Fruit fly (Drosophila melanogaster) whole organism, embryonic: ENCODE measurements around the gene Phae2.

ENCODE experiments used
- Atf-2 ChIP-seq: fragments of 200-800 bp; sonication (Bioruptor generic); optimal IDR thresholded peaks from 2 replicates; lab custom pipeline; 2016; ENCODE audit warnings: missing biosample characterization, missing genetic modification characterization
- BEAF-32 ChIP-seq: fragments of 200-800 bp; sonication (Bioruptor generic); optimal IDR thresholded peaks from 3 replicates; lab custom pipeline; 2017; ENCODE audit warnings: missing biosample characterization, missing genetic modification characterization, mild to moderate bottlenecking, moderate library complexity, missing genetic modification reagents
- CG11723 ChIP-seq: fragments of 200-800 bp; sonication (Bioruptor generic); optimal IDR thresholded peaks from 2 replicates; lab custom pipeline; 2017; ENCODE audit warnings: missing biosample characterization, mild to moderate bottlenecking, missing genetic modification characterization
- CG12071 ChIP-seq: fragments of 200-800 bp; sonication (Bioruptor generic); optimal IDR thresholded peaks from 3 replicates; lab custom pipeline; 2018; ENCODE audit warnings: missing biosample characterization, mild to moderate bottlenecking, missing genetic modification characterization
- CG13296 ChIP-seq: fragments of 200-800 bp; sonication (Bioruptor generic); optimal IDR thresholded peaks from 3 replicates; lab custom pipeline; 2018; ENCODE audit warnings: missing biosample characterization, mild to moderate bottlenecking, missing genetic modification characterization
- CG17359 ChIP-seq: fragments of 200-800 bp; sonication (Bioruptor generic); optimal IDR thresholded peaks from 3 replicates; lab custom pipeline; 2018; ENCODE audit warnings: missing biosample characterization, mild to moderate bottlenecking, missing genetic modification characterization, moderate library complexity
- CG17912 ChIP-seq: fragments of 200-800 bp; sonication (Bioruptor generic); optimal IDR thresholded peaks from 2 replicates; lab custom pipeline; 2018; ENCODE audit warnings: missing biosample characterization, mild to moderate bottlenecking, missing genetic modification characterization
- CG1792 ChIP-seq: fragments of 200-800 bp; sonication (Bioruptor generic); optimal IDR thresholded peaks from 2 replicates; lab custom pipeline; 2016; ENCODE audit warnings: missing biosample characterization, missing genetic modification characterization
- CG1832 ChIP-seq: fragments of 200-800 bp; sonication (Bioruptor generic); optimal IDR thresholded peaks from 2 replicates; lab custom pipeline; 2017; ENCODE audit warnings: missing biosample characterization, mild to moderate bottlenecking, missing genetic modification characterization, inconsistent platforms
- CG2120 ChIP-seq: fragments of 200-800 bp; sonication (Bioruptor generic); optimal IDR thresholded peaks from 3 replicates; lab custom pipeline; 2016; ENCODE audit warnings: missing biosample characterization, missing genetic modification characterization
- CG30020 ChIP-seq: fragments of 200-800 bp; optimal IDR thresholded peaks from 2 replicates; lab custom pipeline; 2019; ENCODE audit warnings: missing biosample characterization, mild to moderate bottlenecking, missing genetic modification characterization, moderate library complexity
- CG3065 ChIP-seq: fragments of 200-800 bp; sonication (Bioruptor generic); optimal IDR thresholded peaks from 2 replicates; lab custom pipeline; 2016; ENCODE audit warnings: missing biosample characterization, missing genetic modification characterization
- CG32532 ChIP-seq: fragments of 200-800 bp; sonication (Bioruptor generic); IDR thresholded peaks from 2 replicates; pipeline ENCODE4 v1.3.6; 2022; ENCODE audit warnings: missing biosample characterization, missing genetic modification characterization
- CG3281 ChIP-seq: fragments of 200-800 bp; sonication (Bioruptor generic); optimal IDR thresholded peaks from 3 replicates; lab custom pipeline; 2017; ENCODE audit warnings: missing biosample characterization, mild to moderate bottlenecking, missing genetic modification characterization
- CG34422 ChIP-seq: fragments of 200-800 bp; sonication (Bioruptor generic); IDR thresholded peaks from 3 replicates; pipeline ENCODE4 v1.3.6; 2022; ENCODE audit warnings: missing biosample characterization, missing genetic modification characterization
- CG4328 ChIP-seq: fragments of 200-800 bp; sonication (Bioruptor generic); optimal IDR thresholded peaks from 3 replicates; lab custom pipeline; 2017; ENCODE audit warnings: missing biosample characterization, missing genetic modification reagents, missing genetic modification characterization
- CG6272 ChIP-seq: fragments of 200-800 bp; sonication (Bioruptor generic); IDR thresholded peaks from 2 replicates; pipeline ENCODE4 v1.3.6; 2022; ENCODE audit warnings: missing biosample characterization, missing genetic modification characterization
- CG8359 ChIP-seq: fragments of 200-800 bp; sonication (Bioruptor generic); optimal IDR thresholded peaks from 2 replicates; lab custom pipeline; 2017; ENCODE audit warnings: missing biosample characterization, mild to moderate bottlenecking, missing genetic modification characterization, borderline replicate concordance
- CG9876 ChIP-seq: fragments of 200-800 bp; sonication (Bioruptor generic); optimal IDR thresholded peaks from 2 replicates; lab custom pipeline; 2016; ENCODE audit warnings: missing biosample characterization, missing genetic modification characterization
- Camta ChIP-seq: fragments of 200-800 bp; sonication (Bioruptor generic); optimal IDR thresholded peaks from 2 replicates; lab custom pipeline; 2016; ENCODE audit warnings: missing biosample characterization, missing genetic modification characterization
- Fer2 ChIP-seq: fragments of 200-800 bp; sonication (Bioruptor generic); optimal IDR thresholded peaks from 2 replicates; lab custom pipeline; 2018; ENCODE audit warnings: missing biosample characterization, mild to moderate bottlenecking, missing genetic modification characterization, moderate library complexity
- Mes4 ChIP-seq: fragments of 200-800 bp; sonication (Bioruptor generic); optimal IDR thresholded peaks from 2 replicates; lab custom pipeline; 2016; ENCODE audit warnings: missing biosample characterization, missing genetic modification characterization
- Mrtf ChIP-seq: fragments of 200-800 bp; sonication (Bioruptor generic); IDR thresholded peaks from 3 replicates; pipeline ENCODE4 v1.3.6; 2022; ENCODE audit warnings: missing biosample characterization, missing genetic modification characterization
- Myb ChIP-seq: fragments of 200-800 bp; sonication (Bioruptor generic); optimal IDR thresholded peaks from 2 replicates; lab custom pipeline; 2016; ENCODE audit warnings: missing biosample characterization, missing genetic modification characterization
- Nf-YC ChIP-seq: fragments of 200-800 bp; optimal IDR thresholded peaks from 3 replicates; lab custom pipeline; 2019; ENCODE audit warnings: missing biosample characterization, mild to moderate bottlenecking, missing genetic modification characterization, moderate library complexity
- Oli ChIP-seq: fragments of 200-800 bp; sonication (Bioruptor generic); optimal IDR thresholded peaks from 2 replicates; lab custom pipeline; 2018; ENCODE audit warnings: missing biosample characterization, mild to moderate bottlenecking, missing genetic modification characterization, moderate library complexity
- Rx ChIP-seq: fragments of 200-800 bp; sonication (Bioruptor generic); IDR thresholded peaks from 2 replicates; pipeline ENCODE4 v1.3.6; 2022; ENCODE audit warnings: missing biosample characterization, missing genetic modification characterization
- Scr ChIP-seq: fragments of 200-800 bp; sonication (Bioruptor generic); IDR thresholded peaks from 2 replicates; pipeline ENCODE4 v1.3.6; 2022; ENCODE audit warnings: missing biosample characterization, missing genetic modification characterization; ENCODE audit not compliant: partially characterized antibody
- Stat92E ChIP-seq, 3 experiments: fragments of >200 bp in 2 of 3; fragments of 200-800 bp in 1 of 3; sonication (Bioruptor generic) in 1 of 3; optimal IDR thresholded peaks; 2 replicates each; lab custom pipeline; 2017 to 2019; ENCODE audit warnings: missing biosample characterization in 3 of 3, missing genetic modification characterization in 3 of 3, mild to moderate bottlenecking in 1 of 3, moderate library complexity in 1 of 3
- al ChIP-seq: fragments of 200-800 bp; sonication (Bioruptor generic); IDR thresholded peaks from 2 replicates; pipeline ENCODE4 v1.3.6; 2022; ENCODE audit warnings: missing biosample characterization, missing genetic modification characterization
- btn ChIP-seq: fragments of 200-800 bp; sonication (Bioruptor generic); optimal IDR thresholded peaks from 2 replicates; lab custom pipeline; 2016; ENCODE audit warnings: missing biosample characterization, missing genetic modification characterization
- dysf ChIP-seq: fragments of 200-800 bp; sonication (Bioruptor generic); IDR thresholded peaks from 3 replicates; pipeline ENCODE4 v1.3.6; 2022; ENCODE audit warnings: missing biosample characterization, missing genetic modification characterization
- gcm ChIP-seq: fragments of 200-800 bp; sonication (Bioruptor generic); optimal IDR thresholded peaks from 2 replicates; lab custom pipeline; 2019; ENCODE audit warnings: missing biosample characterization, mild to moderate bottlenecking, missing genetic modification characterization, moderate library complexity
- hb ChIP-seq: fragments of 200-800 bp; sonication (Bioruptor generic); IDR thresholded peaks from 3 replicates; pipeline ENCODE4 v1.3.6; 2022; ENCODE audit warnings: missing biosample characterization, missing genetic modification characterization; ENCODE audit not compliant: partially characterized antibody
- inv ChIP-seq: fragments of 200-800 bp; sonication (Bioruptor generic); IDR thresholded peaks from 2 replicates; pipeline ENCODE4 v1.3.6; 2022; ENCODE audit warnings: missing biosample characterization, missing genetic modification characterization; ENCODE audit not compliant: partially characterized antibody
- lmd ChIP-seq: fragments of 200-800 bp; sonication (Bioruptor generic); IDR thresholded peaks from 2 replicates; pipeline ENCODE4 v1.3.6; 2022; ENCODE audit warnings: missing biosample characterization, missing genetic modification characterization
- nerfin-1 ChIP-seq: fragments of 200-800 bp; sonication (Bioruptor generic); optimal IDR thresholded peaks from 3 replicates; lab custom pipeline; 2019; ENCODE audit warnings: missing biosample characterization, mild to moderate bottlenecking, missing genetic modification characterization, moderate library complexity
- phol ChIP-seq: fragments of 200-800 bp; sonication (Bioruptor generic); optimal IDR thresholded peaks from 3 replicates; lab custom pipeline; 2018; ENCODE audit warnings: missing biosample characterization, mild to moderate bottlenecking, missing genetic modification characterization, moderate library complexity
- pzg ChIP-seq: fragments of 200-800 bp; sonication (Bioruptor generic); optimal IDR thresholded peaks from 3 replicates; lab custom pipeline; 2018; ENCODE audit warnings: missing biosample characterization, mild to moderate bottlenecking, missing genetic modification characterization, moderate library complexity
- sima ChIP-seq: fragments of 200-800 bp; sonication (Bioruptor generic); optimal IDR thresholded peaks from 2 replicates; lab custom pipeline; 2016; ENCODE audit warnings: missing biosample characterization, missing genetic modification characterization
- sqz ChIP-seq: fragments of 200-800 bp; sonication (Bioruptor generic); optimal IDR thresholded peaks from 3 replicates; lab custom pipeline; 2018; ENCODE audit warnings: missing biosample characterization, mild to moderate bottlenecking, missing genetic modification characterization
- zen ChIP-seq: fragments of 200-800 bp; sonication (Bioruptor generic); optimal IDR thresholded peaks from 3 replicates; lab custom pipeline; 2018; ENCODE audit warnings: missing biosample characterization, mild to moderate bottlenecking, missing genetic modification characterization, moderate library complexity

Phae2 gene

dm6 chr2L:12097698-12098097, 13.2 kb upstream of the Phae2 start, which contains the start of gene Ced-12 (continued):
- no peak for TF ChIP-seq Camta (GFP tag; lab: Kevin White, UChicago)
- TF ChIP-seq Fer2 (tag; lab: Kevin White, UChicago): no peak
- no peak for TF ChIP-seq CG34422 (GFP tag; lab: Robert Waterston, UW)
- no peak for TF ChIP-seq Mrtf (GFP tag; lab: Robert Waterston, UW)
- TF ChIP-seq inv: no peak
- no peak for TF ChIP-seq CG11723 (GFP tag; lab: Kevin White, UChicago)
- TF ChIP-seq CG6272: no peak
- TF ChIP-seq pzg (GFP tag; lab: Kevin White, UChicago): peak; percentile 64
- TF ChIP-seq Myb (GFP tag; lab: Kevin White, UChicago): peak; percentile 12
- no peak for TF ChIP-seq CG12071
- no peak for TF ChIP-seq CG17912
- TF ChIP-seq Stat92E (GFP tag; optimal IDR thresholded peaks at IDR 0.05; lab: Kevin White, UChicago): no peak
- no peak for TF ChIP-seq sima (GFP tag; lab: Kevin White, UChicago)
- TF ChIP-seq CG2120 (GFP tag; lab: Kevin White, UChicago): no peak
- TF ChIP-seq CG3065 (GFP tag; lab: Kevin White, UChicago): no peak
- no peak for TF ChIP-seq CG1832 (GFP tag; lab: Kevin White, UChicago)
- no peak for TF ChIP-seq Atf-2
- TF ChIP-seq Rx (GFP tag; lab: Robert Waterston, UW): no peak
- no peak for TF ChIP-seq nerfin-1
- peak; percentile 85 for TF ChIP-seq sqz (GFP tag; lab: Kevin White, UChicago)
- TF ChIP-seq Mes4 (GFP tag; lab: Kevin White, UChicago): no peak
- no peak for TF ChIP-seq CG4328 (GFP tag; lab: Kevin White, UChicago)
- no peak for TF ChIP-seq gcm (GFP tag; lab: Kevin White, UChicago)
- no peak for TF ChIP-seq dysf (GFP tag; lab: Robert Waterston, UW)
- no peak for TF ChIP-seq Scr (GFP tag; lab: Robert Waterston, UW)
- no peak for TF ChIP-seq Nf-YC (tag; lab: Kevin White, UChicago)
- TF ChIP-seq CG1792 (GFP tag; lab: Kevin White, UChicago): no peak
- TF ChIP-seq Oli (tag; lab: Kevin White, UChicago): no peak
- no peak for TF ChIP-seq CG32532 (GFP tag; lab: Robert Waterston, UW)
- TF ChIP-seq CG17359 (tag; lab: Kevin White, UChicago): peak; percentile 46
- no peak for TF ChIP-seq CG8359 (GFP tag; lab: Kevin White, UChicago)
- TF ChIP-seq hb (GFP tag; lab: Robert Waterston, UW): no peak
- TF ChIP-seq CG9876 (GFP tag; lab: Kevin White, UChicago): no peak
- no peak for TF ChIP-seq CG3281
- TF ChIP-seq lmd (GFP tag; lab: Robert Waterston, UW): no peak
- TF ChIP-seq btn (GFP tag; lab: Kevin White, UChicago): no peak
- TF ChIP-seq al (GFP tag; lab: Robert Waterston, UW): no peak
- TF ChIP-seq BEAF-32 (GFP tag; lab: Kevin White, UChicago): peak; percentile 28
- no peak for TF ChIP-seq CG13296 (GFP tag; lab: Kevin White, UChicago)
- TF ChIP-seq zen (tag; lab: Kevin White, UChicago): peak; percentile 42
- TF ChIP-seq phol (tag; lab: Kevin White, UChicago): no peak
- no peak for TF ChIP-seq CG30020 (tag; lab: Kevin White, UChicago)
